Worm (Caenorhabditis elegans): Measurements from ENCODE around the gene vrp-1.

Gene vrp-1

ce11 chrIV:3050054-3050990 lies 37.9 kb downstream of the vrp-1 start, which contains the start of gene eel-1 (continued):
- TF ChIP-seq pax-3 (tag; optimal IDR thresholded peaks at IDR 0.05) (peak; percentile 94), grh-1 (GFP tag; IDR thresholded peaks at IDR 0.05) (peak; percentile 95), dpl-1 (GFP tag; optimal IDR thresholded peaks at IDR 0.05) (peak; percentile 91 to 93 (median 91)), egl-13 (tag; optimal IDR thresholded peaks at IDR 0.05) (peak; percentile 94), ceh-8 (GFP tag; optimal IDR thresholded peaks at IDR 0.05) (peak; percentile 91), fkh-10 (GFP tag; optimal IDR thresholded peaks at IDR 0.05) (peak; percentile 86), nhr-77 (tag; optimal IDR thresholded peaks at IDR 0.05) (peak; percentile 80), mef-2 (tag; optimal IDR thresholded peaks at IDR 0.05) (peak; percentile 68), nhr-71 (tag; optimal IDR thresholded peaks at IDR 0.05) (peak; percentile 97), efl-1 (optimal IDR thresholded peaks at IDR 0.05) (peak; percentile 96), efl-1 (GFP tag; optimal IDR thresholded peaks at IDR 0.05 in 1 of 2) (peak; percentile 89 to 99), nhr-11 (tag; optimal IDR thresholded peaks at IDR 0.05) (peak; percentile 69), sup-37 (GFP tag; optimal IDR thresholded peaks at IDR 0.05) (peak; percentile 67), C16A3.4 (tag; optimal IDR thresholded peaks at IDR 0.05) (peak; percentile 76), ets-5 (GFP tag; IDR thresholded peaks at IDR 0.05) (peak; percentile 91; the same call in 1 of the 2 replicates), swsn-7 (tag; optimal IDR thresholded peaks at IDR 0.05) (peak; percentile 96), lin-35 (GFP tag; optimal IDR thresholded peaks at IDR 0.05) (peak; percentile 95), mdl-1 (tag; optimal IDR thresholded peaks at IDR 0.05) (peak in 1 of 2 experiments; percentile 75), nhr-237 (tag; optimal IDR thresholded peaks at IDR 0.05) (peak; percentile 54), ceh-63 (GFP tag; optimal IDR thresholded peaks at IDR 0.05) (peak; percentile 86), lir-3 (tag; optimal IDR thresholded peaks at IDR 0.05; ENCODE audit: poor library complexity) (peak; percentile 96), nhr-20 (tag; optimal IDR thresholded peaks at IDR 0.05) (peak; percentile 96), vab-15 (tag; optimal IDR thresholded peaks at IDR 0.05) (peak; percentile 97), snu-23 (GFP tag; optimal IDR thresholded peaks at IDR 0.05) (peak; percentile 97), nhr-90 (tag; optimal IDR thresholded peaks at IDR 0.05; ENCODE audit: poor library complexity) (peak; percentile 98), ztf-11 (tag; optimal IDR thresholded peaks at IDR 0.05) (peak in 1 of 2 experiments; percentile 99), isw-1 (GFP tag; IDR thresholded peaks at IDR 0.05) (peak; percentile 98), unc-130 (tag; optimal IDR thresholded peaks at IDR 0.05) (peak; percentile 41), fkh-8 (tag; optimal IDR thresholded peaks at IDR 0.05) (peak; percentile 92), mep-1 (tag; optimal IDR thresholded peaks at IDR 0.05) (peak; percentile 74), lin-14 (GFP tag; optimal IDR thresholded peaks at IDR 0.05) (peak; percentile 94), hlh-17 (GFP tag; optimal IDR thresholded peaks at IDR 0.05; ENCODE audit: borderline replicate concordance) (peak; percentile 63), nhr-47 (tag; optimal IDR thresholded peaks at IDR 0.05) (peak; percentile 98), nhr-19 (GFP tag; conservative IDR thresholded peaks at IDR 0.05) (peak; percentile 98), C04F5.9 (tag; optimal IDR thresholded peaks at IDR 0.05) (peak; percentile 84), aha-1 (tag; optimal IDR thresholded peaks at IDR 0.05) (peak; percentile 62), nhr-76 (tag; optimal IDR thresholded peaks at IDR 0.05) (peak; percentile 25), unc-98 (GFP tag; IDR thresholded peaks at IDR 0.05) (peak; percentile 99), Y116A8C.19 (tag; optimal IDR thresholded peaks at IDR 0.05; ENCODE audit: borderline replicate concordance) (peak; percentile 78), mab-9 (GFP tag; IDR thresholded peaks at IDR 0.05) (peak; percentile 98), lin-15B (tag; optimal IDR thresholded peaks at IDR 0.05) (peak; percentile 73), rnt-1 (tag; optimal IDR thresholded peaks at IDR 0.05) (peak; percentile 99), ceh-82 (tag; optimal IDR thresholded peaks at IDR 0.05) (peak; percentile 89 to 95 (median 93)), nhr-85 (tag) (peak; percentile 95), lin-39 (tag; optimal IDR thresholded peaks at IDR 0.05) (peak; percentile 59), zip-4 (GFP tag; optimal IDR thresholded peaks at IDR 0.05) (peak; percentile 75), xbp-1 (tag; optimal IDR thresholded peaks at IDR 0.05) (peak; percentile 97), F16B12.6 (tag; optimal IDR thresholded peaks at IDR 0.05) (peak; percentile 50), fos-1 (tag; optimal IDR thresholded peaks at IDR 0.05) (peak; percentile 82)

All from whole organism, L1 larva.